Fruit fly (Drosophila melanogaster) whole organism: Measurements from ENCODE around the gene akirin.

Source experiments
- CG8478 ChIP-seq: fragments of >200 bp; optimal IDR thresholded peaks from 2 replicates; lab custom pipeline; 2018; ENCODE audit warnings: inconsistent platforms
- usp ChIP-seq: fragments of >200 bp; optimal IDR thresholded peaks from 2 replicates; lab custom pipeline; 2017; ENCODE audit warnings: missing biosample characterization, missing genetic modification characterization, mixed read lengths

- TF ChIP-seq CG8478: no peak
- TF ChIP-seq usp: no peak
These were observed 20.4 kb downstream of the akirin start for dm6 chr3L:7390004-7390403.
